Worm (Caenorhabditis elegans) whole organism, early embryonic: Measurements from ENCODE around the gene C05A2.4.

Source experiments
- B0310.2 ChIP-seq: sonication (generic microtip); optimal IDR thresholded peaks from 2 replicates; lab custom pipeline; 2016; ENCODE audit warnings: mild to moderate bottlenecking, missing genetic modification characterization, missing compliant biosample characterization
- F13C5.2 ChIP-seq: sonication (generic microtip); optimal IDR thresholded peaks from 2 replicates; lab custom pipeline; 2017; ENCODE audit warnings: mild to moderate bottlenecking, missing genetic modification characterization, inconsistent platforms, missing compliant biosample characterization
- aly-1 ChIP-seq: sonication (generic microtip); optimal IDR thresholded peaks from 2 replicates; lab custom pipeline; 2016; ENCODE audit warnings: missing genetic modification characterization, missing compliant biosample characterization
- ama-1 ChIP-seq: fragments of 150-350 bp; optimal IDR thresholded peaks from 2 replicates; lab custom pipeline; 2014
- ceh-13 ChIP-seq: fragments of 200-800 bp; sonication (Bioruptor generic); optimal IDR thresholded peaks from 2 replicates; lab custom pipeline; 2018; ENCODE audit warnings: mild to moderate bottlenecking, missing genetic modification characterization, missing compliant biosample characterization
- ceh-36 ChIP-seq: sonication (generic microtip); optimal IDR thresholded peaks from 2 replicates; lab custom pipeline; 2016; ENCODE audit warnings: missing genetic modification characterization, inconsistent platforms, missing compliant biosample characterization
- ets-7 ChIP-seq: sonication (generic microtip); optimal IDR thresholded peaks from 2 replicates; lab custom pipeline; 2016; ENCODE audit warnings: missing genotype, missing genetic modification characterization, missing compliant biosample characterization
- flt-1 ChIP-seq: fragments of 200-800 bp; sonication (Bioruptor generic); IDR thresholded peaks from 2 replicates; pipeline ENCODE4 v1.3.6; 2022; ENCODE audit warnings: missing genetic modification characterization, missing compliant biosample characterization
- hmbx-1 ChIP-seq: sonication (generic microtip); optimal IDR thresholded peaks from 2 replicates; lab custom pipeline; 2016; ENCODE audit warnings: mild to moderate bottlenecking, missing genetic modification characterization, missing compliant biosample characterization
- hmg-4 ChIP-seq: fragments of 200-800 bp; sonication (Bioruptor generic); optimal IDR thresholded peaks from 2 replicates; lab custom pipeline; 2018; ENCODE audit warnings: mild to moderate bottlenecking, missing genetic modification characterization, missing compliant biosample characterization
- hnd-1 ChIP-seq: sonication (generic microtip); optimal IDR thresholded peaks from 2 replicates; lab custom pipeline; 2016; ENCODE audit warnings: missing genetic modification characterization, missing compliant biosample characterization
- pes-1 ChIP-seq: fragments of 200-800 bp; sonication (Bioruptor generic); IDR thresholded peaks from 2 replicates; pipeline ENCODE4 v1.3.6; 2022; ENCODE audit warnings: missing genetic modification reagents, missing genetic modification characterization, missing compliant biosample characterization
- scrt-1 ChIP-seq: fragments of 200-800 bp; sonication (Bioruptor generic); IDR thresholded peaks from 2 replicates; pipeline ENCODE4 v1.3.6; 2022; ENCODE audit warnings: missing genetic modification characterization, missing compliant biosample characterization
- sea-1 ChIP-seq: fragments of 200-800 bp; sonication (Bioruptor generic); conservative IDR thresholded peaks from 2 replicates; pipeline ENCODE4 v1.3.6; 2022; ENCODE audit warnings: missing genetic modification characterization, missing compliant biosample characterization
- tbx-11 ChIP-seq: fragments of 200-800 bp; sonication (Bioruptor generic); IDR thresholded peaks from 2 replicates; pipeline ENCODE4 v1.3.6; 2022; ENCODE audit warnings: missing genetic modification characterization, missing compliant biosample characterization
- tbx-37 ChIP-seq: fragments of 200-800 bp; sonication (Bioruptor generic); conservative IDR thresholded peaks from 2 replicates; pipeline ENCODE4 v1.3.6; 2022; ENCODE audit warnings: missing genetic modification reagents, missing genetic modification characterization, missing compliant biosample characterization
- tra-4 ChIP-seq: sonication (generic microtip); optimal IDR thresholded peaks from 2 replicates; lab custom pipeline; 2017; ENCODE audit warnings: missing genetic modification characterization, missing compliant biosample characterization

Gene C05A2.4

ce11 chrV:10661417-10661945, 33.8 kb upstream of the C05A2.4 start, which contains the start of gene sqv-4:
Gene sqv-4 (minus strand): TSS chrV:10661467.
- TF ChIP-seq hnd-1 (tag; lab: Kevin White, UChicago) (no peak), flt-1 (GFP tag; lab: Robert Waterston, UW) (no peak), tra-4 (tag; lab: Kevin White, UChicago) (no peak), ama-1 (lab: Kevin White, UChicago) (no peak), ets-7 (tag; lab: Kevin White, UChicago) (no peak), scrt-1 (GFP tag; lab: Robert Waterston, UW) (no peak), ceh-36 (tag; lab: Kevin White, UChicago) (no peak), pes-1 (GFP tag; lab: Robert Waterston, UW) (no peak), tbx-37 (GFP tag; lab: Robert Waterston, UW) (no peak)

DNA sequence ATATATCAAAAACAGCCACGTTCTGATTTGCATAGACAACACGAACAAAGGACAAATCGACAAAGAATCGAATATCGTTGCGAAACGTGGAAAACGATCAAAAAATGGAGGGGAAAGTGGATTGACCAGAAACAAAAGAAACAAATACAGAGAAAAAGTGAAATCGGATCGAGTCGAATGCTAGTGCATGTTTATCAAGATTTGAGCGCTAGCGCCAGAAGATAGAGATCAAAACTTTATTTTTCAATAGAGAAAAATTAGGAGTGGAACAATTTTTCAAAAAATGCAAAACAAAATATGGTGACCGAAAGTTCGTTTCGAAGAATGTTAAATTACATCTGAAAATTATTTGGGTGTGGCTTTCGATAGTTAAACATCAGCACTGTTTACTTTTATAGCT, 33.3 kb upstream of the C05A2.4 start:
- TF ChIP-seq ama-1 (lab: Kevin White, UChicago) (no peak), sea-1 (GFP tag; lab: Robert Waterston, UW) (no peak), hnd-1 (tag; lab: Kevin White, UChicago) (no peak), hmg-4 (GFP tag; lab: Kevin White, UChicago) (no peak), F13C5.2 (no peak), B0310.2 (tag; lab: Kevin White, UChicago) (no peak), ceh-36 (tag; lab: Kevin White, UChicago) (no peak), aly-1 (tag; lab: Kevin White, UChicago) (no peak), ets-7 (tag; lab: Kevin White, UChicago) (no peak), flt-1 (GFP tag; lab: Robert Waterston, UW) (no peak), tbx-37 (GFP tag; lab: Robert Waterston, UW) (no peak), tbx-11 (no peak), pes-1 (GFP tag; lab: Robert Waterston, UW) (no peak), hmbx-1 (tag; lab: Kevin White, UChicago) (no peak), scrt-1 (GFP tag; lab: Robert Waterston, UW) (no peak), ceh-13 (GFP tag; lab: Kevin White, UChicago) (no peak), tra-4 (tag; lab: Kevin White, UChicago) (no peak)

DNA sequence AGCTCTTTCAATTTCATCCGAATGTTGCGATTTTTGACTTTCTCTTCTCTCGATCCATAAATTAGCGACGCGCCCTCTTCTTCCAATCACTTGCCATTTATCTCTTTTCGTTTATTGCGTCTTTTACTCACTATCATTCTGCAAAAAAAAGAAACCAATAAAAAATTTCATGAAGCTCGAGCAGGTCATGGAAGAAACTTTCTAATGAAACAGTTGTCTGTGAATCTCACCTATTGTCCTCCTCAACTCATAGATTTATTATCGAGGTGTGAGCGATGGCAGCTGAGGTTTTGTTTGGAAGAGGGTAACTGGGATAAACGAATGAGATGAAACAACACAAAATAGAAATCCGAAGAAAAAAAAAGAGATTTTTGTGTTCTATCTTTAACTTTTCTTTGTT, 31.0 kb upstream of the C05A2.4 start:
- no peak for TF ChIP-seq tra-4 (tag; lab: Kevin White, UChicago)
- TF ChIP-seq B0310.2 (tag; lab: Kevin White, UChicago): no peak
- TF ChIP-seq ama-1 (lab: Kevin White, UChicago): no peak
- TF ChIP-seq flt-1 (GFP tag; lab: Robert Waterston, UW): no peak
- TF ChIP-seq ets-7 (tag; lab: Kevin White, UChicago): no peak

DNA sequence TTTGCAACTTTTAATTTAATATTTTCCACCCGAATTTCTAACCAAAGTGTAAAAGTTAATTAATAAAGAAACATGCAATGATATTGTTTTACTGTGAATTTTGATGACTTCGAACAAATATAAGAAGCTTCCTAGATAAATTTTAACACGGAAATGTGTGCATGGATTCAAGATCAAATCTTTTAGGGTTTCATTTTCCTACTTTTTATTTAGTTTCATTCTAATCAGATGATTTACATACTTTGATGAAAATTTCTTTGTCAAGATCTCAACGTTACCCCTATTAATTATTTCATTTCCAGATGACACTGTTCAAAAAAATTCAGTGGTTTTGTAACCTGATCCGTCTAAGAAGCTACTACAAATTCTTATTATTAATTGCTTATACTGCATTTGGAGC, 28.0 kb upstream of the C05A2.4 start, which contains the start of gene twk-12:
TSS of gene twk-12 (plus strand) at position 301 of the 400 bp plus-strand sequence.
- TF ChIP-seq B0310.2 (tag; lab: Kevin White, UChicago) (no peak), aly-1 (tag; lab: Kevin White, UChicago) (no peak), ama-1 (lab: Kevin White, UChicago) (no peak), ceh-13 (GFP tag; lab: Kevin White, UChicago) (no peak), pes-1 (GFP tag; lab: Robert Waterston, UW) (no peak), F13C5.2 (no peak), ets-7 (tag; lab: Kevin White, UChicago) (no peak), scrt-1 (GFP tag; lab: Robert Waterston, UW) (no peak), flt-1 (GFP tag; lab: Robert Waterston, UW) (no peak), ceh-36 (tag; lab: Kevin White, UChicago) (no peak), tbx-11 (no peak), hmbx-1 (tag; lab: Kevin White, UChicago) (no peak), hmg-4 (GFP tag; lab: Kevin White, UChicago) (no peak), tra-4 (tag; lab: Kevin White, UChicago) (no peak), tbx-37 (GFP tag; lab: Robert Waterston, UW) (no peak), sea-1 (GFP tag; lab: Robert Waterston, UW) (no peak), hnd-1 (tag; lab: Kevin White, UChicago) (no peak)

ce11 chrV:10670817-10671216, 24.5 kb upstream of the C05A2.4 start:
- TF ChIP-seq tbx-11 (no peak), B0310.2 (tag; lab: Kevin White, UChicago) (no peak), hnd-1 (tag; lab: Kevin White, UChicago) (no peak), hmbx-1 (tag; lab: Kevin White, UChicago) (no peak), tbx-37 (GFP tag; lab: Robert Waterston, UW) (no peak), sea-1 (GFP tag; lab: Robert Waterston, UW) (no peak), flt-1 (GFP tag; lab: Robert Waterston, UW) (no peak), ceh-13 (GFP tag; lab: Kevin White, UChicago) (no peak), ceh-36 (tag; lab: Kevin White, UChicago) (no peak), pes-1 (GFP tag; lab: Robert Waterston, UW) (no peak), scrt-1 (GFP tag; lab: Robert Waterston, UW) (no peak), F13C5.2 (no peak), hmg-4 (GFP tag; lab: Kevin White, UChicago) (no peak)

ce11 chrV:10671618-10672017, 23.7 kb upstream of the C05A2.4 start, which contains the start of gene ceh-22:
Gene ceh-22 (plus strand): TSS chrV:10671918.
- TF ChIP-seq tra-4 (tag; lab: Kevin White, UChicago): no peak

ce11 chrV:10672601-10673000, 22.7 kb upstream of the C05A2.4 start:
- TF ChIP-seq aly-1 (tag; lab: Kevin White, UChicago) (no peak), hnd-1 (tag; lab: Kevin White, UChicago) (no peak), hmbx-1 (tag; lab: Kevin White, UChicago) (no peak), hmg-4 (GFP tag; lab: Kevin White, UChicago) (no peak), flt-1 (GFP tag; lab: Robert Waterston, UW) (no peak), pes-1 (GFP tag; lab: Robert Waterston, UW) (no peak), ceh-13 (GFP tag; lab: Kevin White, UChicago) (no peak), tbx-11 (no peak), tbx-37 (GFP tag; lab: Robert Waterston, UW) (no peak), ets-7 (tag; lab: Kevin White, UChicago) (no peak), scrt-1 (GFP tag; lab: Robert Waterston, UW) (no peak), F13C5.2 (no peak), ama-1 (lab: Kevin White, UChicago) (no peak), tra-4 (tag; lab: Kevin White, UChicago) (no peak), ceh-36 (tag; lab: Kevin White, UChicago) (no peak)
